Worm (Caenorhabditis elegans) whole organism, young adult: Measurements from ENCODE around the gene vdac-1.

Experiments used
- B0035.1 ChIP-seq: sonication (generic microtip); optimal IDR thresholded peaks from 2 replicates; lab custom pipeline; 2016; ENCODE audit warnings: missing genetic modification characterization, mild to moderate bottlenecking, missing compliant biosample characterization, missing genotype, missing genetic modification reagents
- B0336.3 ChIP-seq: fragments of 200-800 bp; sonication (Bioruptor generic); IDR thresholded peaks from 2 replicates; pipeline ENCODE4 v1.3.6; 2022; ENCODE audit warnings: missing genetic modification characterization, missing compliant biosample characterization
- F49E8.2 ChIP-seq: sonication (generic microtip); optimal IDR thresholded peaks from 3 replicates; lab custom pipeline; 2017; ENCODE audit warnings: missing genetic modification characterization, mild to moderate bottlenecking, missing compliant biosample characterization, antibody characterized with exemption, moderate library complexity; ENCODE audit not compliant: insufficient read depth
- F55B11.4 ChIP-seq: sonication (generic microtip); optimal IDR thresholded peaks from 2 replicates; lab custom pipeline; 2016; ENCODE audit warnings: missing compliant biosample characterization, missing genetic modification characterization, borderline replicate concordance; ENCODE audit not compliant: insufficient read depth
- F57A8.1 ChIP-seq: fragments of 200-800 bp; sonication (Bioruptor generic); optimal IDR thresholded peaks from 2 replicates; lab custom pipeline; 2018; ENCODE audit warnings: mild to moderate bottlenecking, missing genetic modification characterization, moderate library complexity, missing compliant biosample characterization
- F57C9.4 ChIP-seq: sonication (generic microtip); optimal IDR thresholded peaks from 2 replicates; lab custom pipeline; 2017; ENCODE audit warnings: mild to moderate bottlenecking, missing genetic modification characterization, missing compliant biosample characterization
- K11D2.4 ChIP-seq: fragments of 200-800 bp; sonication (Bioruptor generic); IDR thresholded peaks from 2 replicates; pipeline ENCODE4 v1.3.6; 2022; ENCODE audit warnings: missing genetic modification reagents, missing genetic modification characterization, missing compliant biosample characterization
- Y53G8AR.9 ChIP-seq: fragments of 200-800 bp; sonication (Bioruptor generic); conservative IDR thresholded peaks from 2 replicates; pipeline ENCODE4 v1.3.6; 2022; ENCODE audit warnings: missing genetic modification reagents, missing genetic modification characterization, missing compliant biosample characterization
- Y95B8A.8 ChIP-seq: fragments of 200-800 bp; sonication (Bioruptor generic); IDR thresholded peaks from 2 replicates; pipeline ENCODE4 v1.3.6; 2022; ENCODE audit warnings: missing genetic modification reagents, missing genetic modification characterization, missing compliant biosample characterization
- ZK185.1 ChIP-seq: sonication (generic microtip); optimal IDR thresholded peaks from 2 replicates; lab custom pipeline; 2016; ENCODE audit warnings: mild to moderate bottlenecking, missing genetic modification characterization, missing compliant biosample characterization; ENCODE audit not compliant: poor library complexity, severe bottlenecking
- akir-1 ChIP-seq: fragments of 200-800 bp; sonication (Bioruptor generic); optimal IDR thresholded peaks from 2 replicates; lab custom pipeline; 2018; ENCODE audit warnings: mild to moderate bottlenecking, missing genetic modification characterization, moderate library complexity, missing compliant biosample characterization
- aptf-2 ChIP-seq: fragments of 200-800 bp; sonication (Bioruptor generic); conservative IDR thresholded peaks from 2 replicates; pipeline ENCODE4 v1.3.6; 2022; ENCODE audit warnings: missing genetic modification reagents, missing genetic modification characterization, missing compliant biosample characterization
- atf-7 ChIP-seq: sonication (generic microtip); optimal IDR thresholded peaks from 2 replicates; lab custom pipeline; 2017; ENCODE audit warnings: mild to moderate bottlenecking, missing genetic modification characterization, missing compliant biosample characterization
- attf-5 ChIP-seq: fragments of 200-800 bp; sonication (Bioruptor generic); optimal IDR thresholded peaks from 2 replicates; lab custom pipeline; 2018; ENCODE audit warnings: mild to moderate bottlenecking, missing genetic modification characterization, missing compliant biosample characterization
- cebp-1 ChIP-seq, 2 experiments: fragments of 200-800 bp in 1 of 2; sonication (Bioruptor generic) in 1 of 2; sonication (generic microtip) in 1 of 2; IDR thresholded peaks in 1 of 2; optimal IDR thresholded peaks in 1 of 2; 2 replicates each; pipeline versions ENCODE4 v1.3.6 to Lab custom; 2017 to 2022; ENCODE audit warnings: missing compliant biosample characterization in 2 of 2, missing genetic modification characterization in 2 of 2, mild to moderate bottlenecking in 1 of 2, missing genetic modification reagents in 1 of 2, moderate library complexity in 1 of 2
- ceh-40 ChIP-seq: fragments of 200-800 bp; sonication (Bioruptor generic); IDR thresholded peaks from 2 replicates; pipeline ENCODE4 v1.3.6; 2022; ENCODE audit warnings: missing genetic modification characterization, missing compliant biosample characterization
- efl-1 ChIP-seq: fragments of 150-350 bp; optimal IDR thresholded peaks from 2 replicates; lab custom pipeline; 2014; ENCODE audit warnings: missing biosample characterization, missing genetic modification reagents, missing genetic modification characterization
- hlh-12 ChIP-seq: sonication (generic microtip); optimal IDR thresholded peaks from 2 replicates; lab custom pipeline; 2016; ENCODE audit warnings: missing genetic modification characterization, missing compliant biosample characterization
- hrde-1 ChIP-seq: sonication (generic microtip); optimal IDR thresholded peaks from 2 replicates; lab custom pipeline; 2016; ENCODE audit warnings: missing genetic modification characterization, mild to moderate bottlenecking, missing compliant biosample characterization, moderate library complexity, missing genotype, missing genetic modification reagents, borderline replicate concordance
- let-526 ChIP-seq: fragments of 200-800 bp; sonication (Bioruptor generic); IDR thresholded peaks from 2 replicates; pipeline ENCODE4 v1.3.6; 2022; ENCODE audit warnings: missing genetic modification reagents, missing genetic modification characterization, missing compliant biosample characterization
- madf-6 ChIP-seq: fragments of 200-800 bp; sonication (Bioruptor generic); IDR thresholded peaks from 2 replicates; pipeline ENCODE4 v1.3.6; 2022; ENCODE audit warnings: missing genetic modification reagents, missing genetic modification characterization, missing compliant biosample characterization
- nfyb-1 ChIP-seq: fragments of 200-800 bp; sonication (Bioruptor generic); IDR thresholded peaks from 2 replicates; pipeline ENCODE4 v1.3.6; 2022; ENCODE audit warnings: missing genetic modification reagents, missing genetic modification characterization, missing compliant biosample characterization
- nhr-80 ChIP-seq: sonication (generic microtip); optimal IDR thresholded peaks from 2 replicates; lab custom pipeline; 2016; ENCODE audit warnings: missing genetic modification characterization, missing compliant biosample characterization
- pha-4 ChIP-seq: fragments of 150-350 bp; sonication (generic microtip); optimal IDR thresholded peaks from 2 replicates; lab custom pipeline; 2014; ENCODE audit warnings: missing biosample characterization, missing genetic modification reagents, missing genetic modification characterization
- rcor-1 ChIP-seq: fragments of 200-800 bp; sonication (Bioruptor generic); IDR thresholded peaks from 2 replicates; pipeline ENCODE4 v1.3.6; 2022; ENCODE audit warnings: missing genetic modification reagents, missing genetic modification characterization, missing compliant biosample characterization
- repo-1 ChIP-seq: sonication (generic microtip); optimal IDR thresholded peaks from 2 replicates; lab custom pipeline; 2017; ENCODE audit warnings: mild to moderate bottlenecking, missing genetic modification characterization, missing compliant biosample characterization
- rpc-1 ChIP-seq, 2 experiments: fragments of 150-350 bp in 1 of 2; sonication (generic microtip) in 1 of 2; optimal IDR thresholded peaks; 2 replicates each; lab custom pipeline; 2014 to 2018; ENCODE audit warnings: missing biosample characterization in 1 of 2, missing genetic modification characterization in 1 of 2, missing genetic modification reagents in 1 of 2, missing genotype in 1 of 2
- snpc-1.3 ChIP-seq: sonication (generic microtip); optimal IDR thresholded peaks from 2 replicates; lab custom pipeline; 2017; ENCODE audit warnings: missing genetic modification characterization, mild to moderate bottlenecking, missing compliant biosample characterization, antibody characterized with exemption, moderate library complexity, missing genotype, missing genetic modification reagents; ENCODE audit not compliant: insufficient read depth
- snpc-4 ChIP-seq, 5 experiments: fragments of 150-350 bp in 1 of 5; sonication (generic microtip) in 4 of 5; optimal IDR thresholded peaks; 2 replicates each; lab custom pipeline; 2014 to 2018; ENCODE audit warnings: missing genetic modification characterization in 5 of 5, missing biosample characterization in 3 of 5, antibody characterized with exemption in 2 of 5, mild to moderate bottlenecking in 2 of 5, missing compliant biosample characterization in 2 of 5, missing genotype in 2 of 5, moderate library complexity in 2 of 5, missing genetic modification reagents in 1 of 5
- sptf-2 ChIP-seq: fragments of 200-800 bp; sonication (Bioruptor generic); optimal IDR thresholded peaks from 2 replicates; lab custom pipeline; 2018; ENCODE audit warnings: mild to moderate bottlenecking, missing genetic modification characterization, missing compliant biosample characterization
- tlf-1 ChIP-seq: fragments of 200-800 bp; sonication (Bioruptor generic); optimal IDR thresholded peaks from 2 replicates; lab custom pipeline; 2018; ENCODE audit warnings: mild to moderate bottlenecking, missing genetic modification characterization, missing compliant biosample characterization
- unc-62 ChIP-seq: fragments of 150-350 bp; optimal IDR thresholded peaks from 2 replicates; lab custom pipeline; 2014; ENCODE audit warnings: missing biosample characterization, missing genetic modification reagents, missing genetic modification characterization

vdac-1 gene

ce11 chrIV:7552958-7553553 is 45.4 kb upstream of the vdac-1 start, which contains the start of gene dif-1 (continued):
- TF ChIP-seq nhr-80 (tag; lab: Kevin White, UChicago) (peak; percentile 64), aptf-2 (GFP tag; lab: Robert Waterston, UW) (0 out of 2 replicates have a peak, but pooled peaks have one; percentile 63), F49E8.2 (tag; lab: Kevin White, UChicago) (no peak), rcor-1 (GFP tag; lab: Robert Waterston, UW) (no peak)

- no peak for TF ChIP-seq atf-7
- no peak for TF ChIP-seq akir-1 (GFP tag; lab: Kevin White, UChicago)
- no peak for TF ChIP-seq efl-1 (GFP tag; lab: Kevin White, UChicago)
- TF ChIP-seq ceh-40 (GFP tag; lab: Robert Waterston, UW) = no peak
- TF ChIP-seq F55B11.4 = no peak
- TF ChIP-seq let-526 = no peak
- TF ChIP-seq K11D2.4 (GFP tag; lab: Robert Waterston, UW) = no peak
- TF ChIP-seq sptf-2 = no peak
- no peak for TF ChIP-seq attf-5 (GFP tag; lab: Kevin White, UChicago)
- TF ChIP-seq F57C9.4 (tag; lab: Kevin White, UChicago) = no peak
- no peak for TF ChIP-seq F57A8.1
- TF ChIP-seq unc-62 = no peak
Measured at ce11 chrIV:7552100-7552499, 44.4 kb upstream of the vdac-1 start.

DNA sequence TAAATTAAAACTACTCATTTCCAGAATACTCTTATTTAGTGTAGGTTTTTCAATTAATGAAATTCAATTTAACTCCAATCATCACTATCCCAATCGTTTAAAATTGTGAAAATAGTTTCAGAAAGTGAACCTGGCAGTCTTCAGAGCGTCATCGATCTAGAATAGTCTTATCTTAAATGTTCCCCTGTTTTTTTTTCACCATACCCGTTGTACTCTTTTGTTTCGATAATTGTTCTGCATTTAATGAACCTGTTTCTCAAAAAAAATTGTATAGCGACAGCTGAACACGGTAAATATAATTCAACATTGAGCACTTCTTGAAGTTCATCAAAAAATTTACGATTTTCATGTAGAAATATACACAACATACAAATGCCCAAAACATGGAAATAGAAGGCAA is 43.6 kb upstream of the vdac-1 start:
- TF ChIP-seq tlf-1 (GFP tag; lab: Kevin White, UChicago) (peak; percentile 16), madf-6 (GFP tag; lab: Robert Waterston, UW) (peak; percentile 42; the same call in 1 of the 2 replicates), hrde-1 (tag; lab: Kevin White, UChicago) (peak; percentile 69), efl-1 (GFP tag; lab: Kevin White, UChicago) (no peak), ZK185.1 (tag; lab: Kevin White, UChicago) (peak; percentile 35), B0336.3 (GFP tag; lab: Robert Waterston, UW) (0 out of 2 replicates have a peak, but pooled peaks have one; percentile 37), hlh-12 (no peak), snpc-4 (GFP tag; optimal IDR thresholded peaks at IDR 0.05; lab: Kevin White, UChicago) (no peak), snpc-4 (tag; optimal IDR thresholded peaks at IDR 0.05; lab: Kevin White, UChicago) (peak in 1 of 4 experiments; percentile 12), snpc-1.3 (tag; lab: Kevin White, UChicago) (peak; percentile 3), nfyb-1 (GFP tag; lab: Robert Waterston, UW) (0 out of 2 replicates have a peak, but pooled peaks have one; percentile 14), rpc-1 (optimal IDR thresholded peaks at IDR 0.05; lab: Kevin White, UChicago) (no peak), rpc-1 (tag; optimal IDR thresholded peaks at IDR 0.05; lab: Kevin White, UChicago) (no peak), pha-4 (tag; lab: Kevin White, UChicago) (no peak), Y95B8A.8 (GFP tag; lab: Robert Waterston, UW) (peak; percentile 43; the same call in 1 of the 2 replicates), repo-1 (tag; lab: Kevin White, UChicago) (peak; percentile 64)

ce11 chrIV:7550445-7550844 is 42.8 kb upstream of the vdac-1 start, which contains the start of gene pam-1:
Gene pam-1, minus strand, starts transcription at chrIV:7550812.
- TF ChIP-seq Y53G8AR.9 (GFP tag; lab: Robert Waterston, UW) (no peak), cebp-1 (GFP tag; IDR thresholded peaks at IDR 0.05; lab: Robert Waterston, UW) (no peak), cebp-1 (tag; optimal IDR thresholded peaks at IDR 0.05; lab: Kevin White, UChicago) (peak; percentile 42), nfyb-1 (GFP tag; lab: Robert Waterston, UW) (peak; percentile 26; the same call in 1 of the 2 replicates), B0035.1 (tag; lab: Kevin White, UChicago) (no peak), attf-5 (GFP tag; lab: Kevin White, UChicago) (no peak), tlf-1 (GFP tag; lab: Kevin White, UChicago) (no peak)
